Fruit fly (Drosophila melanogaster) Kc167 (cell line): ENCODE results near the gene CG10353.

Source experiments
- psq ChIP-seq: fragments of >200 bp; optimal IDR thresholded peaks from 2 replicates; lab custom pipeline; 2017; ENCODE audit warnings: missing external identifiers
- ttk ChIP-seq: sonication (Bioruptor generic); optimal IDR thresholded peaks from 2 replicates; lab custom pipeline; 2017; ENCODE audit warnings: missing external identifiers

DNA sequence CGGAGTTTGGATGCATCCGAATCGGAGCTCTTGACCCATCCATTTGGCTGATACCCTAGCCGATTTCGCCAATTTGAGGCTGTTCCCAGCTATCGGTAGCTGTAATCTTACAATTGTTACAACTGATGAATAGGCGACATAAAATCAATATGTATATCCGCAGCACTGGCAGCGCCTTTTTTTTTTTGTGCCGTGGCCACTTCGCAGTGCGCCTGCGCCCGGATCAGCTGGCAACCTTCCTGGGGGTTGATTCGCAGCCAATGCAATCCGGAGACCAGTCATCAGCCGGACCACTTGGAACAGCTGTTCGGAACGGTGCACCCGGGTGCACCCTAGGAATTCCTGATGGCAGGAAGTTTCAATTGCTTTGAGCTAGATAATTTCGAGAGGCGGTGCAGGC lies 43.8 kb upstream of the CG10353 start, which contains the start of gene Pdzd8:
- TF ChIP-seq psq = no peak
- no peak for TF ChIP-seq ttk (lab: Kevin White, UChicago)
